Worm (Caenorhabditis elegans): Measurements from ENCODE around the gene str-178.

Gene str-178

DNA sequence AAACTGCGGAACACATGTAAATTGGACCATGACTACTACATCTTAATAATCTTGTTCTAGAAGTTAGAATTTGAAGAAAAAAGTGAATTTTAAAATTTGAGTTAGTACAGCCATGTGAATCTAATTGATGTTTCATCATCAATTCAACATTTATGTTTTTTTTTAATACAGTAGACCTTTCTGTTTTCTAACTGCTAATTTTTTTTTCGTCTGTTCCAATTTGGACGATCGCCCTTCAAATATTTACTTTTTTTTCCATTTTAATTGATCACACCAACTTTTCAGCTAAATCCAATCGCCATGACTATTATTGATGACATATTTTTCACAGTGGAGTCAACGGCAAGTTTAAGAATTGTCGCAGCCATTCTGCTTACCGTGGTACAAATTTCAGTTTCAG lies 45.7 kb downstream of the str-178 start, which contains the start of gene srx-116 (continued):
- no peak for TF ChIP-seq mcd-1 (GFP tag; IDR thresholded peaks at IDR 0.05)
- no peak for TF ChIP-seq bed-1 (GFP tag; IDR thresholded peaks at IDR 0.05)
- no peak for TF ChIP-seq hmg-20 (GFP tag; IDR thresholded peaks at IDR 0.05)

- TF ChIP-seq mcd-1 (GFP tag; IDR thresholded peaks at IDR 0.05) (no peak), chd-7 (tag; optimal IDR thresholded peaks at IDR 0.05) (no peak), F39B2.1 (GFP tag; IDR thresholded peaks at IDR 0.05) (no peak), ZK185.1 (tag; optimal IDR thresholded peaks at IDR 0.05; ENCODE audit: poor library complexity, severe bottlenecking) (no peak), ceh-27 (GFP tag; optimal IDR thresholded peaks at IDR 0.05) (peak; percentile 10)
These were observed 48.4 kb downstream of the str-178 start, which contains the start of gene W05B10.4 for ce11 chrV:12667926-12668325. Gene W05B10.4 (plus strand): TSS chrV:12668226.

DNA sequence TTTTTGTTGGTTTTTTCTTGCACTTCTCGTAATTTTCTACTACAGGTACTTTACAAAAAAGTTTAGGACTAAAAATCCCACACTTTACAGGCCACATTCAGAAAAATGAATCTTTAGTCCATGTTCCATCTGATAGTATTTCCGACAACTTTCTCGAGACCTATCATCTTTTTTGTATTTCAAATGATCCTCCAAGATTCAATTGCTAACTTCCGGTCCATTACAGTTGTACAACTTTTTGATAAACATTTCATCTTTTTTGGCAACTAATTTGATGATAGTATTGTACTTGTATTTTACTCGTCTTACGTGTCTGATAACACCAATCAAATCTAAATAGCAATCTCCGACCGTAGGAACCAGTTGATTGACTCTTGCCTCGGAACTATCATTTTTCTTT lies 49.0 kb downstream of the str-178 start:
- no peak for TF ChIP-seq fkh-3 (tag; optimal IDR thresholded peaks at IDR 0.05)
- no peak for TF ChIP-seq chd-7 (tag; optimal IDR thresholded peaks at IDR 0.05)
- no peak for TF ChIP-seq cebp-2 (GFP tag; IDR thresholded peaks at IDR 0.05)
- TF ChIP-seq hmg-1.2 (GFP tag; IDR thresholded peaks at IDR 0.05), result no peak
- TF ChIP-seq snpc-4 (GFP tag; optimal IDR thresholded peaks at IDR 0.05), result no peak
- no peak for TF ChIP-seq snpc-4 (tag; optimal IDR thresholded peaks at IDR 0.05)
- TF ChIP-seq C06A6.2 (GFP tag; conservative IDR thresholded peaks at IDR 0.05), result no peak
- no peak for TF ChIP-seq Y67H2A.10 (GFP tag; conservative IDR thresholded peaks at IDR 0.05)
- TF ChIP-seq madf-6 (GFP tag; IDR thresholded peaks at IDR 0.05), result no peak
- no peak for TF ChIP-seq egrh-3 (GFP tag; IDR thresholded peaks at IDR 0.05)

Measured in whole organism, young adult.